Worm (Caenorhabditis elegans): ENCODE data around the gene Y39E4A.1.

DNA sequence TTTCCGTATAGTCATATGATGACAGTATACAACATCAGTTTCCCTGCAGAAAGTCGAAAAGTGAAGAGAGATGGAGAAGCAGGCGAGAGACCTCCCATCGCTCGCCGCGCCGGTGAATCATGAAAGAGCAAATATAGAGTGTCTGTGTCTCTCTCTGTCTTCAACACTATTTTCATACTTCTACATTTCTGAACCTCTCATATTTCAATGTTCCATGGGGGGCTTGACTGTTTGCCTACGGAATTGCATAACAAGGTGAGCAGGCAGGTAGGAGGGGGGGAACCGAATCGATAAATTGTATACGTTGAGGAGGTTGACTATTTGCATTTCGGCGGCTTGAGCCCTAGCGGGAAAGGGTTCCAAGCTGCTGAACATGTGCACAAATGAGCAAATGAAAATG, 31.3 kb upstream of the Y39E4A.1 start:
- TF ChIP-seq pes-1 (GFP tag; IDR thresholded peaks at IDR 0.05) = no peak
- TF ChIP-seq ama-1 (optimal IDR thresholded peaks at IDR 0.05) = no peak
- no peak for TF ChIP-seq flt-1 (GFP tag; IDR thresholded peaks at IDR 0.05)
- no peak for TF ChIP-seq hnd-1 (tag; optimal IDR thresholded peaks at IDR 0.05)
- TF ChIP-seq aly-1 (tag; optimal IDR thresholded peaks at IDR 0.05) = no peak
- no peak for TF ChIP-seq hmbx-1 (tag; optimal IDR thresholded peaks at IDR 0.05)
- no peak for TF ChIP-seq B0310.2 (tag; optimal IDR thresholded peaks at IDR 0.05)
- TF ChIP-seq ceh-13 (GFP tag; optimal IDR thresholded peaks at IDR 0.05) = no peak
- TF ChIP-seq ceh-36 (tag; optimal IDR thresholded peaks at IDR 0.05) = no peak
